Worm (Caenorhabditis elegans) whole organism, L4 larva: ENCODE data around the gene him-14.

Source experiments
- F44E2.7 ChIP-seq: fragments of 200-800 bp; sonication (Bioruptor generic); IDR thresholded peaks from 2 replicates; pipeline ENCODE4 v2.1.2; 2022; ENCODE audit warnings: missing genetic modification characterization, missing compliant biosample characterization
- T20F7.1 ChIP-seq: fragments of 200-800 bp; sonication (Bioruptor generic); optimal IDR thresholded peaks from 2 replicates; lab custom pipeline; 2018; ENCODE audit warnings: mild to moderate bottlenecking, missing genetic modification characterization, missing compliant biosample characterization
- Y105C5A.15 ChIP-seq: fragments of 200-800 bp; sonication (Bioruptor generic); IDR thresholded peaks from 2 replicates; pipeline ENCODE4 v1.3.6; 2022; ENCODE audit warnings: missing genetic modification characterization, missing compliant biosample characterization
- Y48G9A.11 ChIP-seq: fragments of 200-800 bp; sonication (Bioruptor generic); IDR thresholded peaks from 2 replicates; pipeline ENCODE4 v1.3.6; 2022; ENCODE audit warnings: missing genetic modification reagents, missing genetic modification characterization, missing compliant biosample characterization
- ZK546.5 ChIP-seq, 2 experiments: sonication (generic microtip); optimal IDR thresholded peaks; 2 replicates each; lab custom pipeline; 2017; ENCODE audit warnings: missing biosample characterization in 2 of 2, missing genetic modification characterization in 2 of 2
- aly-2 ChIP-seq: sonication (generic microtip); optimal IDR thresholded peaks from 2 replicates; lab custom pipeline; 2018; ENCODE audit warnings: missing biosample characterization, missing genetic modification characterization
- ceh-20 ChIP-seq: fragments of 200-800 bp; sonication (Bioruptor generic); IDR thresholded peaks from 2 replicates; pipeline ENCODE4 v1.3.6; 2022; ENCODE audit warnings: missing genetic modification reagents, missing genetic modification characterization, missing compliant biosample characterization
- ceh-32 ChIP-seq: sonication (generic microtip); optimal IDR thresholded peaks from 2 replicates; lab custom pipeline; 2016; ENCODE audit warnings: mild to moderate bottlenecking, missing genetic modification characterization, missing compliant biosample characterization; ENCODE audit not compliant: poor library complexity
- ceh-62 ChIP-seq: sonication (generic microtip); optimal IDR thresholded peaks from 2 replicates; lab custom pipeline; 2017; ENCODE audit warnings: missing biosample characterization, missing genetic modification characterization
- cey-2 ChIP-seq: sonication (generic microtip); optimal IDR thresholded peaks from 3 replicates; lab custom pipeline; 2017; ENCODE audit warnings: missing genetic modification characterization, mild to moderate bottlenecking, missing compliant biosample characterization, antibody characterized with exemption, borderline replicate concordance; ENCODE audit not compliant: insufficient read depth
- daf-12 ChIP-seq: fragments of 150-350 bp; optimal IDR thresholded peaks from 2 replicates; lab custom pipeline; 2014; ENCODE audit warnings: missing biosample characterization, missing genetic modification reagents, missing genetic modification characterization
- daf-16 ChIP-seq, 3 experiments: sonication (generic microtip); optimal IDR thresholded peaks; 2 replicates each; lab custom pipeline; 2016 to 2017; ENCODE audit warnings: missing genetic modification characterization in 3 of 3, missing genetic modification reagents in 3 of 3, mild to moderate bottlenecking in 2 of 3, missing compliant biosample characterization in 2 of 3, missing biosample characterization in 1 of 3, moderate library complexity in 1 of 3
- dmd-6 ChIP-seq: fragments of 200-800 bp; sonication (Bioruptor generic); IDR thresholded peaks from 2 replicates; pipeline ENCODE4 v1.3.6; 2022; ENCODE audit warnings: missing genetic modification reagents, missing genetic modification characterization, missing compliant biosample characterization
- dpl-1 ChIP-seq: fragments of 150-350 bp; optimal IDR thresholded peaks from 2 replicates; lab custom pipeline; 2014; ENCODE audit warnings: missing biosample characterization, missing genetic modification reagents, missing genetic modification characterization
- duxl-1 ChIP-seq: sonication (generic microtip); optimal IDR thresholded peaks from 2 replicates; lab custom pipeline; 2016; ENCODE audit warnings: mild to moderate bottlenecking, missing genetic modification characterization, moderate library complexity, missing compliant biosample characterization; ENCODE audit not compliant: poor library complexity
- dve-1 ChIP-seq: sonication (generic microtip); optimal IDR thresholded peaks from 2 replicates; lab custom pipeline; 2017; ENCODE audit warnings: antibody characterized with exemption, mild to moderate bottlenecking, missing genetic modification characterization, missing compliant biosample characterization; ENCODE audit not compliant: insufficient read depth
- fos-1 ChIP-seq: fragments of 150-350 bp; optimal IDR thresholded peaks from 2 replicates; lab custom pipeline; 2014; ENCODE audit warnings: missing biosample characterization, missing genetic modification characterization
- gei-8 ChIP-seq: fragments of 200-800 bp; sonication (Bioruptor generic); optimal IDR thresholded peaks from 2 replicates; lab custom pipeline; 2018; ENCODE audit warnings: mild to moderate bottlenecking, missing genetic modification characterization, missing compliant biosample characterization
- hif-1 ChIP-seq, 2 experiments: sonication (generic microtip); optimal IDR thresholded peaks; 2 replicates each; lab custom pipeline; 2016 to 2017; ENCODE audit warnings: missing compliant biosample characterization in 2 of 2, missing genetic modification characterization in 2 of 2, missing genetic modification reagents in 2 of 2, missing genotype in 2 of 2, mild to moderate bottlenecking in 1 of 2
- hlh-11 ChIP-seq: fragments of 200-800 bp; sonication (Bioruptor generic); optimal IDR thresholded peaks from 2 replicates; lab custom pipeline; 2018; ENCODE audit warnings: mild to moderate bottlenecking, missing genetic modification characterization, missing compliant biosample characterization
- hlh-30 ChIP-seq: sonication (generic microtip); optimal IDR thresholded peaks from 2 replicates; lab custom pipeline; 2017; ENCODE audit warnings: antibody characterized with exemption, mild to moderate bottlenecking, missing genetic modification characterization, missing compliant biosample characterization; ENCODE audit not compliant: insufficient read depth
- jun-1 ChIP-seq: fragments of 150-350 bp; optimal IDR thresholded peaks from 2 replicates; lab custom pipeline; 2014; ENCODE audit warnings: missing biosample characterization, missing genetic modification reagents, missing genetic modification characterization
- lin-38 ChIP-seq: fragments of 200-800 bp; sonication (Bioruptor generic); IDR thresholded peaks from 2 replicates; pipeline ENCODE4 v1.3.6; 2022; ENCODE audit warnings: missing genetic modification reagents, missing genetic modification characterization, missing compliant biosample characterization
- lsy-2 ChIP-seq, 2 experiments: fragments of 150-350 bp in 1 of 2; sonication (generic microtip) in 1 of 2; optimal IDR thresholded peaks; 2 replicates each; lab custom pipeline; 2014 to 2017; ENCODE audit warnings: missing biosample characterization in 2 of 2, missing genetic modification characterization in 2 of 2
- madf-5 ChIP-seq, 2 experiments: fragments of 200-800 bp; sonication (Bioruptor generic); IDR thresholded peaks; 2 replicates each; pipeline ENCODE4 v1.3.6; 2022; ENCODE audit warnings: missing compliant biosample characterization in 2 of 2, missing genetic modification characterization in 2 of 2
- mep-1 ChIP-seq: fragments of 150-350 bp; sonication (generic microtip); optimal IDR thresholded peaks from 3 replicates; lab custom pipeline; 2014; ENCODE audit warnings: missing biosample characterization, missing genetic modification characterization
- mes-2 ChIP-seq: sonication (generic microtip); optimal IDR thresholded peaks from 2 replicates; lab custom pipeline; 2016; ENCODE audit warnings: missing genotype, mild to moderate bottlenecking, missing genetic modification characterization, missing compliant biosample characterization; ENCODE audit not compliant: poor library complexity, severe bottlenecking
- nhr-11 ChIP-seq: fragments of 150-350 bp; optimal IDR thresholded peaks from 2 replicates; lab custom pipeline; 2014; ENCODE audit warnings: missing biosample characterization, missing genetic modification characterization
- nhr-237 ChIP-seq: sonication (generic microtip); optimal IDR thresholded peaks from 2 replicates; lab custom pipeline; 2017; ENCODE audit warnings: missing biosample characterization, missing genetic modification characterization
- nhr-28 ChIP-seq: fragments of 150-350 bp; optimal IDR thresholded peaks from 2 replicates; lab custom pipeline; 2014; ENCODE audit warnings: missing biosample characterization, missing genetic modification characterization
- nhr-41 ChIP-seq: fragments of 200-800 bp; sonication (Bioruptor generic); IDR thresholded peaks from 2 replicates; pipeline ENCODE4 v1.3.6; 2022; ENCODE audit warnings: missing genetic modification reagents, missing genetic modification characterization, missing compliant biosample characterization
- nhr-6 ChIP-seq: fragments of 150-350 bp; optimal IDR thresholded peaks from 2 replicates; lab custom pipeline; 2014; ENCODE audit warnings: missing biosample characterization, missing genetic modification characterization
- nhr-76 ChIP-seq: fragments of 150-350 bp; optimal IDR thresholded peaks from 2 replicates; lab custom pipeline; 2014; ENCODE audit warnings: missing biosample characterization, missing genetic modification characterization
- nhr-77 ChIP-seq: fragments of 150-350 bp; optimal IDR thresholded peaks from 2 replicates; lab custom pipeline; 2014; ENCODE audit warnings: missing biosample characterization, missing genetic modification characterization
- php-3 ChIP-seq: fragments of 200-800 bp; sonication (Bioruptor generic); IDR thresholded peaks from 2 replicates; pipeline ENCODE4 v1.3.6; 2022; ENCODE audit warnings: missing genetic modification reagents, missing genetic modification characterization, missing compliant biosample characterization
- pqm-1 ChIP-seq: sonication (generic microtip); optimal IDR thresholded peaks from 2 replicates; lab custom pipeline; 2017; ENCODE audit warnings: missing biosample characterization, missing genetic modification characterization
- rbr-2 ChIP-seq: sonication (generic microtip); optimal IDR thresholded peaks from 2 replicates; lab custom pipeline; 2016; ENCODE audit warnings: missing genotype, missing genetic modification characterization, missing compliant biosample characterization
- snpc-4 ChIP-seq: fragments of 150-350 bp; optimal IDR thresholded peaks from 2 replicates; lab custom pipeline; 2014; ENCODE audit warnings: missing biosample characterization, missing genetic modification characterization
- zfp-2 ChIP-seq: sonication (generic microtip); optimal IDR thresholded peaks from 2 replicates; lab custom pipeline; 2016; ENCODE audit warnings: mild to moderate bottlenecking, missing genetic modification characterization, missing compliant biosample characterization
- zfp-3 ChIP-seq: fragments of 200-800 bp; sonication (Bioruptor generic); conservative IDR thresholded peaks from 2 replicates; pipeline ENCODE4 v1.3.6; 2022; ENCODE audit warnings: missing genetic modification reagents, missing genetic modification characterization, missing compliant biosample characterization
- zip-11 ChIP-seq: fragments of 200-800 bp; sonication (Bioruptor generic); IDR thresholded peaks from 2 replicates; pipeline ENCODE4 v1.3.6; 2022; ENCODE audit warnings: missing genetic modification characterization, missing compliant biosample characterization
- zip-2 ChIP-seq: fragments of 150-350 bp; optimal IDR thresholded peaks from 2 replicates; lab custom pipeline; 2014; ENCODE audit warnings: missing biosample characterization, missing genetic modification characterization

The him-14 gene

ce11 chrII:7031137-7031697 lies 38.5 kb downstream of the him-14 start (continued):
- TF ChIP-seq aly-2 (tag; lab: Kevin White, UChicago) (no peak), dve-1 (tag; lab: Kevin White, UChicago) (peak; percentile 37), fos-1 (tag; lab: Kevin White, UChicago) (no peak), pqm-1 (peak; percentile 70), nhr-77 (tag; lab: Kevin White, UChicago) (peak; percentile 64), zfp-3 (GFP tag; lab: Robert Waterston, UW) (no peak)
- TF ChIP-seq, all 104 proteins: peak for 13

- TF ChIP-seq hif-1 (tag; optimal IDR thresholded peaks at IDR 0.05; lab: Kevin White, UChicago) (peak in 1 of 2 experiments; percentile 26), zfp-2 (tag; lab: Kevin White, UChicago) (no peak), daf-16 (GFP tag; optimal IDR thresholded peaks at IDR 0.05; lab: Kevin White, UChicago) (no peak), daf-16 (tag; optimal IDR thresholded peaks at IDR 0.05; lab: Kevin White, UChicago) (peak; percentile 12), Y105C5A.15 (GFP tag; lab: Robert Waterston, UW) (no peak), zip-11 (GFP tag; lab: Robert Waterston, UW) (no peak), ceh-62 (no peak), dmd-6 (no peak), jun-1 (tag; lab: Kevin White, UChicago) (no peak)
- TF ChIP-seq, all 104 proteins: peak for 2
Measured at ce11 chrII:7029524-7029923, 40.2 kb downstream of the him-14 start.

- TF ChIP-seq Y48G9A.11 (no peak), hlh-11 (tag; lab: Kevin White, UChicago) (peak; percentile 56), cey-2 (tag; lab: Kevin White, UChicago) (no peak), madf-5 (GFP tag; IDR thresholded peaks at IDR 0.05; lab: Robert Waterston, UW) (no peak), nhr-237 (tag; lab: Kevin White, UChicago) (no peak), ZK546.5 (tag; optimal IDR thresholded peaks at IDR 0.05; lab: Kevin White, UChicago) (no peak), nhr-11 (tag; lab: Kevin White, UChicago) (peak; percentile 29), rbr-2 (tag; lab: Kevin White, UChicago) (peak; percentile 19), nhr-28 (tag; lab: Kevin White, UChicago) (peak; percentile 69), zip-2 (peak; percentile 94), lin-38 (GFP tag; lab: Robert Waterston, UW) (peak; percentile 90), daf-12 (no peak), mes-2 (tag; lab: Kevin White, UChicago) (peak; percentile 50), php-3 (GFP tag; lab: Robert Waterston, UW) (peak; percentile 70), F44E2.7 (GFP tag; lab: Robert Waterston, UW) (no peak), hif-1 (tag; optimal IDR thresholded peaks at IDR 0.05; lab: Kevin White, UChicago) (peak in 1 of 2 experiments; percentile 6), duxl-1 (tag; lab: Kevin White, UChicago) (no peak), pqm-1 (peak; percentile 76), Y105C5A.15 (GFP tag; lab: Robert Waterston, UW) (no peak), snpc-4 (no peak), ceh-32 (no peak), dve-1 (tag; lab: Kevin White, UChicago) (peak; percentile 58), nhr-76 (tag; lab: Kevin White, UChicago) (no peak), lsy-2 (tag; optimal IDR thresholded peaks at IDR 0.05; lab: Kevin White, UChicago) (peak in 1 of 2 experiments; percentile 83), dpl-1 (GFP tag; lab: Kevin White, UChicago) (peak; percentile 25), mep-1 (peak; percentile 61), nhr-6 (tag; lab: Kevin White, UChicago) (peak; percentile 43), gei-8 (GFP tag; lab: Kevin White, UChicago) (no peak), nhr-77 (tag; lab: Kevin White, UChicago) (peak; percentile 57), T20F7.1 (GFP tag; lab: Kevin White, UChicago) (peak; percentile 67), zip-11 (GFP tag; lab: Robert Waterston, UW) (no peak), daf-16 (GFP tag; optimal IDR thresholded peaks at IDR 0.05; lab: Kevin White, UChicago) (no peak), daf-16 (tag; optimal IDR thresholded peaks at IDR 0.05; lab: Kevin White, UChicago) (peak; percentile 74), nhr-41 (GFP tag; lab: Robert Waterston, UW) (no peak), ceh-20 (GFP tag; lab: Robert Waterston, UW) (no peak), hlh-30 (tag; lab: Kevin White, UChicago) (peak; percentile 19), dmd-6 (peak; percentile 63)
Measured at ce11 chrII:7024897-7025852, 44.6 kb downstream of the him-14 start, which contains the start of gene znf-598. znf-598 (plus strand) TSS chrII:7025802.
